Fruit fly (Drosophila melanogaster) whole organism, prepupa: ENCODE data around the gene mex1.

Source experiments
- Blimp-1 ChIP-seq: fragments of 200-800 bp; sonication (Bioruptor generic); optimal IDR thresholded peaks from 3 replicates; lab custom pipeline; 2017; ENCODE audit warnings: missing biosample characterization, missing genetic modification characterization, mild to moderate bottlenecking, moderate library complexity, missing genetic modification reagents
- CG10631 ChIP-seq: fragments of 200-800 bp; sonication (Bioruptor generic); optimal IDR thresholded peaks from 2 replicates; lab custom pipeline; 2016; ENCODE audit warnings: missing biosample characterization, missing genetic modification characterization
- CG11762 ChIP-seq: fragments of 200-800 bp; sonication (Bioruptor generic); optimal IDR thresholded peaks from 3 replicates; lab custom pipeline; 2016; ENCODE audit warnings: missing biosample characterization, missing genetic modification characterization; ENCODE audit not compliant: insufficient read depth
- CG11902 ChIP-seq: fragments of 200-800 bp; sonication (Bioruptor generic); optimal IDR thresholded peaks from 3 replicates; lab custom pipeline; 2016; ENCODE audit warnings: missing biosample characterization, missing genetic modification characterization
- CG15336 ChIP-seq: fragments of 200-800 bp; sonication (Bioruptor generic); IDR thresholded peaks from 2 replicates; pipeline ENCODE4 v1.3.6; 2022; ENCODE audit warnings: missing biosample characterization, missing genetic modification characterization
- CG31627 ChIP-seq: fragments of 200-800 bp; sonication (Bioruptor generic); optimal IDR thresholded peaks from 3 replicates; lab custom pipeline; 2016; ENCODE audit warnings: missing biosample characterization, missing genetic modification characterization
- CG32006 ChIP-seq: fragments of 200-800 bp; sonication (Bioruptor generic); optimal IDR thresholded peaks from 3 replicates; lab custom pipeline; 2017; ENCODE audit warnings: missing biosample characterization, mild to moderate bottlenecking, missing genetic modification characterization
- CG34406 ChIP-seq: fragments of 200-800 bp; sonication (Bioruptor generic); optimal IDR thresholded peaks from 3 replicates; lab custom pipeline; 2016; ENCODE audit warnings: missing biosample characterization, missing genetic modification characterization
- CG3919 ChIP-seq: fragments of 200-800 bp; sonication (Bioruptor generic); optimal IDR thresholded peaks from 3 replicates; lab custom pipeline; 2016; ENCODE audit warnings: missing biosample characterization, missing genetic modification characterization
- CG4318 ChIP-seq: fragments of 200-800 bp; sonication (Bioruptor generic); optimal IDR thresholded peaks from 3 replicates; lab custom pipeline; 2017; ENCODE audit warnings: missing biosample characterization, mild to moderate bottlenecking, missing genetic modification characterization
- CG6163 ChIP-seq: fragments of 200-800 bp; sonication (Bioruptor generic); IDR thresholded peaks from 3 replicates; pipeline ENCODE4 v1.3.6; 2022; ENCODE audit warnings: missing biosample characterization, missing genetic modification characterization
- CG6792 ChIP-seq: fragments of 200-800 bp; sonication (Bioruptor generic); optimal IDR thresholded peaks from 3 replicates; lab custom pipeline; 2016; ENCODE audit warnings: missing biosample characterization, missing genetic modification characterization
- CG6808 ChIP-seq: fragments of 200-800 bp; sonication (Bioruptor generic); optimal IDR thresholded peaks from 3 replicates; lab custom pipeline; 2017; ENCODE audit warnings: missing biosample characterization, missing genetic modification characterization, mild to moderate bottlenecking, moderate library complexity, missing genetic modification reagents
- CG6854 ChIP-seq: fragments of 200-800 bp; sonication (Bioruptor generic); optimal IDR thresholded peaks from 2 replicates; lab custom pipeline; 2017; ENCODE audit warnings: missing biosample characterization, mild to moderate bottlenecking, missing genetic modification characterization
- CG7368 ChIP-seq: fragments of 200-800 bp; sonication (Bioruptor generic); optimal IDR thresholded peaks from 3 replicates; lab custom pipeline; 2016; ENCODE audit warnings: missing biosample characterization, missing genetic modification characterization
- CG8119 ChIP-seq: fragments of 200-800 bp; sonication (Bioruptor generic); IDR thresholded peaks from 3 replicates; pipeline ENCODE4 v1.3.6; 2022; ENCODE audit warnings: missing biosample characterization, missing genetic modification characterization
- CG8319 ChIP-seq: fragments of 200-800 bp; sonication (Bioruptor generic); optimal IDR thresholded peaks from 3 replicates; lab custom pipeline; 2016; ENCODE audit warnings: missing biosample characterization, missing genetic modification characterization
- Eip75B ChIP-seq: fragments of 200-800 bp; sonication (Bioruptor generic); optimal IDR thresholded peaks from 3 replicates; lab custom pipeline; 2016; ENCODE audit warnings: missing biosample characterization, missing genetic modification characterization
- Eip78C ChIP-seq: fragments of 200-800 bp; sonication (Bioruptor generic); peaks from one replicate; lab custom pipeline; 2016; ENCODE audit warnings: missing biosample characterization, missing genetic modification characterization
- Eip93F ChIP-seq: fragments of 200-800 bp; sonication (Bioruptor generic); optimal IDR thresholded peaks from 2 replicates; lab custom pipeline; 2016; ENCODE audit warnings: missing biosample characterization, mild to moderate bottlenecking, missing genetic modification characterization
- Ets96B ChIP-seq: fragments of 200-800 bp; optimal IDR thresholded peaks from 2 replicates; lab custom pipeline; 2019; ENCODE audit warnings: missing biosample characterization, mild to moderate bottlenecking, missing genetic modification characterization, moderate library complexity
- Hr38 ChIP-seq: sonication (Bioruptor generic); optimal IDR thresholded peaks from 2 replicates; lab custom pipeline; 2016; ENCODE audit warnings: missing biosample characterization, missing genetic modification characterization
- Hr39 ChIP-seq: fragments of 200-800 bp; sonication (Bioruptor generic); optimal IDR thresholded peaks from 2 replicates; lab custom pipeline; 2016; ENCODE audit warnings: missing biosample characterization, missing genetic modification characterization
- Hr4 ChIP-seq: fragments of 200-800 bp; sonication (Bioruptor generic); optimal IDR thresholded peaks from 3 replicates; lab custom pipeline; 2016; ENCODE audit warnings: missing biosample characterization, missing genetic modification characterization
- Met ChIP-seq: fragments of 200-800 bp; sonication (Bioruptor generic); optimal IDR thresholded peaks from 3 replicates; lab custom pipeline; 2016; ENCODE audit warnings: missing biosample characterization, missing genetic modification characterization
- Smox ChIP-seq: fragments of 200-800 bp; sonication (Bioruptor generic); optimal IDR thresholded peaks from 3 replicates; lab custom pipeline; 2016; ENCODE audit warnings: missing biosample characterization, missing genetic modification characterization
- Sox14 ChIP-seq: fragments of 200-800 bp; sonication (Bioruptor generic); optimal IDR thresholded peaks from 3 replicates; lab custom pipeline; 2016; ENCODE audit warnings: missing biosample characterization, missing genetic modification characterization
- Sox15 ChIP-seq: fragments of 200-800 bp; sonication (Bioruptor generic); optimal IDR thresholded peaks from 3 replicates; lab custom pipeline; 2016; ENCODE audit warnings: missing biosample characterization, missing genetic modification characterization
- achi ChIP-seq: fragments of 200-800 bp; sonication (Bioruptor generic); optimal IDR thresholded peaks from 3 replicates; lab custom pipeline; 2016; ENCODE audit warnings: missing biosample characterization, missing genetic modification characterization
- acj6 ChIP-seq: fragments of 200-800 bp; sonication (Bioruptor generic); optimal IDR thresholded peaks from 3 replicates; lab custom pipeline; 2016; ENCODE audit warnings: missing biosample characterization, missing genetic modification characterization
- cyc ChIP-seq: fragments of 200-800 bp; sonication (Bioruptor generic); optimal IDR thresholded peaks from 3 replicates; lab custom pipeline; 2016; ENCODE audit warnings: missing biosample characterization, missing genetic modification characterization
- dac ChIP-seq: fragments of 200-800 bp; sonication (Bioruptor generic); optimal IDR thresholded peaks from 2 replicates; lab custom pipeline; 2017; ENCODE audit warnings: missing biosample characterization, mild to moderate bottlenecking, missing genetic modification characterization
- dsx ChIP-seq: fragments of 200-800 bp; optimal IDR thresholded peaks from 3 replicates; lab custom pipeline; 2019; ENCODE audit warnings: missing biosample characterization, mild to moderate bottlenecking, missing genetic modification characterization, moderate library complexity; ENCODE audit not compliant: poor library complexity, severe bottlenecking
- esn ChIP-seq: fragments of 200-800 bp; sonication (Bioruptor generic); optimal IDR thresholded peaks from 2 replicates; lab custom pipeline; 2016; ENCODE audit warnings: missing biosample characterization, mild to moderate bottlenecking, missing genetic modification characterization, moderate library complexity
- fd59A ChIP-seq: fragments of 200-800 bp; sonication (Bioruptor generic); optimal IDR thresholded peaks from 2 replicates; lab custom pipeline; 2017; ENCODE audit warnings: missing biosample characterization, mild to moderate bottlenecking, missing genetic modification characterization, missing genetic modification reagents
- fd85E ChIP-seq: fragments of 200-800 bp; sonication (Bioruptor generic); optimal IDR thresholded peaks from 3 replicates; lab custom pipeline; 2016; ENCODE audit warnings: missing biosample characterization, missing genetic modification characterization
- fkh ChIP-seq: fragments of 200-800 bp; sonication (Bioruptor generic); optimal IDR thresholded peaks from 3 replicates; lab custom pipeline; 2017; ENCODE audit warnings: missing biosample characterization, mild to moderate bottlenecking, missing genetic modification characterization, moderate library complexity
- net ChIP-seq: fragments of 200-800 bp; sonication (Bioruptor generic); optimal IDR thresholded peaks from 3 replicates; lab custom pipeline; 2016; ENCODE audit warnings: missing biosample characterization, missing genetic modification characterization
- pdm3 ChIP-seq: fragments of 200-800 bp; sonication (Bioruptor generic); optimal IDR thresholded peaks from 3 replicates; lab custom pipeline; 2016; ENCODE audit warnings: missing biosample characterization, missing genetic modification characterization
- salr ChIP-seq, 2 experiments: fragments of 200-800 bp; sonication (Bioruptor generic); optimal IDR thresholded peaks; 3 replicates each; lab custom pipeline; 2016 to 2018; ENCODE audit warnings: missing biosample characterization in 2 of 2, missing genetic modification characterization in 2 of 2, mild to moderate bottlenecking in 1 of 2
- spab ChIP-seq: fragments of 200-800 bp; sonication (Bioruptor generic); optimal IDR thresholded peaks from 2 replicates; lab custom pipeline; 2017; ENCODE audit warnings: missing biosample characterization, mild to moderate bottlenecking, missing genetic modification characterization, missing genetic modification reagents
- ss ChIP-seq, 2 experiments: fragments of 200-800 bp; sonication (Bioruptor generic); optimal IDR thresholded peaks; 2 replicates in 1 of 2; 3 replicates in 1 of 2; lab custom pipeline; 2017 to 2018; ENCODE audit warnings: mild to moderate bottlenecking in 2 of 2, missing biosample characterization in 2 of 2, missing genetic modification characterization in 2 of 2, moderate library complexity in 1 of 2
- svp ChIP-seq: fragments of 200-800 bp; sonication (Bioruptor generic); peaks from one replicate; lab custom pipeline; 2016; ENCODE audit warnings: missing biosample characterization, missing genetic modification characterization
- vri ChIP-seq: fragments of 200-800 bp; sonication (Bioruptor generic); optimal IDR thresholded peaks from 3 replicates; lab custom pipeline; 2016; ENCODE audit warnings: missing biosample characterization, mild to moderate bottlenecking, missing genetic modification characterization

Gene mex1

DNA sequence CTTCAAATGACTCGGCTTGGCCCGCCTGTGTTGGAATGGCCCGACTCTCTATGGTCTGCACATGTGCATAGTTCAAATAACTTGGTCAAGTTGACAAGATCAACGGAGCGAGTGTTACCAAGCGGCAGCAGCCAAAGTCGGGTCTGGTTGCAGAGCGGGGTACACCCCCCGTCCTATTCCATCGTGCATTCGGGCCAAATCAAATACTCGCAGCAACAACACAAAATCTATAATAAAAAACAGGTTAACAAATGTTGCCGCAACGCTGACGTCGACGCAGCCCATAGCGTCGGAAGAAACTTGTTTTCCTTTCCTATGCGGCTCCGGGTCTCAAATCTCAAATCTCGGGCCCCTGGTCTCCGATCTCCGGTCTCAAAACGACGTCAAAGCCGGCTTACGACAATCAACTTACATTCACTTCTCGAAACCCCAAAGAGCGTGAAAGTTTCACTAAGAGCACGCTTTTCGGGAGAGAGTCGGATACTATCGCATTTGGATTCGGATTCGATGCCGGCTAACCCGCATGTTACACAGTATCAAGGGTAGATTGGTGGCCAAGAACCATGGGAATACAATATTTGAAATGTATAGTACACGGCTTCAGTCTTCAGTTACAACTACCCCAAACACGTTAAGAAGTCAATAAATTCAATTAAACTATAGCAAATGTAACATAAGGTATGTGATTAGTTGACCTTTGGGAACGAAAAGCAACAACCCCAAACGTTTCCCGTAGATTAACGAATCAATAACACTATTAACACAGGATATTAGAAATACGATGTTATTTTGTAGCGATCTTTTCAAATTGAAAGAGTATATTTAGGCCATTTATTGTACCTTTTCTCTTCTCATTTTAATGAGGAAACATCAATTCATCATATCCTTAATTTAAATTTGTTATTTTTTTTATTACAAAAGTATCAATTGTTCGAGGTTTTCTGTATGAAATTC is 15.2 kb upstream of the mex1 start (continued):
- TF ChIP-seq CG31627 (GFP tag; lab: Kevin White, UChicago) = peak; percentile 79
- TF ChIP-seq net (GFP tag; lab: Kevin White, UChicago) = peak; percentile 79
- TF ChIP-seq CG10631 (GFP tag; lab: Kevin White, UChicago) = peak; percentile 80
- TF ChIP-seq CG8119 = 0 out of 3 replicates have a peak, but pooled peaks have one; percentile 37
- TF ChIP-seq Eip78C (GFP tag; lab: Kevin White, UChicago) = peak; percentile 95
- peak; percentile 93 for TF ChIP-seq svp (GFP tag; lab: Kevin White, UChicago)
- TF ChIP-seq CG4318 (GFP tag; lab: Kevin White, UChicago) = peak; percentile 60
- TF ChIP-seq Hr39 (GFP tag; lab: Kevin White, UChicago) = peak; percentile 81
- peak; percentile 77 for TF ChIP-seq Sox14 (GFP tag; lab: Kevin White, UChicago)
- TF ChIP-seq Blimp-1 (GFP tag; lab: Kevin White, UChicago) = peak; percentile 34
- peak; percentile 70 for TF ChIP-seq dac (GFP tag; lab: Kevin White, UChicago)
- TF ChIP-seq achi (GFP tag; lab: Kevin White, UChicago) = peak; percentile 67
- peak; percentile 77 for TF ChIP-seq cyc (GFP tag; lab: Kevin White, UChicago)
- TF ChIP-seq esn (GFP tag; lab: Kevin White, UChicago) = peak; percentile 87
- no peak for TF ChIP-seq fd85E (GFP tag; lab: Kevin White, UChicago)
- peak; percentile 75 for TF ChIP-seq Met (GFP tag; lab: Kevin White, UChicago)
- TF ChIP-seq Smox (GFP tag; lab: Kevin White, UChicago) = peak; percentile 80
- peak; percentile 32 for TF ChIP-seq CG11902
- TF ChIP-seq fkh (GFP tag; lab: Kevin White, UChicago) = peak; percentile 23
- TF ChIP-seq CG6163 (GFP tag; lab: Robert Waterston, UW) = peak; percentile 8; the same call in 1 of the 3 replicates
- peak; percentile 90 for TF ChIP-seq CG32006 (GFP tag; lab: Kevin White, UChicago)
- TF ChIP-seq CG8319 (GFP tag; lab: Kevin White, UChicago) = peak; percentile 44
- TF ChIP-seq CG7368 (GFP tag; lab: Kevin White, UChicago) = peak; percentile 44
- peak; percentile 78 for TF ChIP-seq CG6808 (GFP tag; lab: Kevin White, UChicago)
- TF ChIP-seq spab (GFP tag; lab: Kevin White, UChicago) = peak; percentile 70
- peak; percentile 57 to 75 for TF ChIP-seq ss (GFP tag; optimal IDR thresholded peaks at IDR 0.05; lab: Kevin White, UChicago)
- TF ChIP-seq Ets96B (tag; lab: Kevin White, UChicago) = peak; percentile 62
- peak; percentile 71 for TF ChIP-seq CG6792 (GFP tag; lab: Kevin White, UChicago)
- no peak for TF ChIP-seq CG6854 (GFP tag; lab: Kevin White, UChicago)

DNA sequence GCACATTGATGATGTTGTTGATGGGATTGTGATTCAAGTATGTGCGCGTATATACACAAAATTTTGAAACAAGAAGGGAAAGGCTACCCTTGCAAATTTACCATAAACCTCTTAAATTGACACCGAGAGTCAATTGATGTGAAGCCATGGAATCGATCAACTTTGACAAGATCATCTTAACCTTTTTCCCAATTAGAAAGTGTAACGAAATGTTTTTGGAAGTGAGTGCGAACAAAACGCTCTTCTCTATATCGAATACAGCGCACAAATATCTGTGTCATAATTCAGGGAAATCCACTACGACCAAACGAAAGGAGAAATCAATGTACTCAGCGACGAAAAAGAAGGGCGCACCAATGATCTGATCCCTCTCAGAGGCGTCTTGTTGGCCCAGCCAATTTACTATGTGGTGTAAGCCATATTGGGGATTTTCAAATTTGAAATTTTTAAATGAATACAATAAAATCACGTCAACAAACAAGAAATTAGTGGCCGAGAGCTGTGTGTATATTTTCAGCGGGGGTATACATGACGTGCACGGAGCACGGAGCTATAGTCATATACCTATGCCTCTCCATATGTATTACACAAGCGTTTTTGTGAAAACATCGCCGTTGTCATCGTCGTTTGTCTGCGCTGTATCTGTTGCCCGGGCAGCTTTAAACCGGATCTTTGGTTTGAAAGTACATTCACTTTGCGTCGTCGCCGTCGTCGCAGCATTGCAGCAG is 14.2 kb upstream of the mex1 start:
- TF ChIP-seq esn (GFP tag; lab: Kevin White, UChicago) (peak; percentile 87), salr (GFP tag; optimal IDR thresholded peaks at IDR 0.05; lab: Kevin White, UChicago) (peak; percentile 25 to 31), CG7368 (GFP tag; lab: Kevin White, UChicago) (peak; percentile 73), CG32006 (GFP tag; lab: Kevin White, UChicago) (peak; percentile 69), CG6854 (GFP tag; lab: Kevin White, UChicago) (peak; percentile 16), Hr38 (GFP tag; lab: Kevin White, UChicago) (no peak), pdm3 (GFP tag; lab: Kevin White, UChicago) (peak; percentile 78), CG3919 (peak; percentile 68), CG34406 (peak; percentile 53), CG6808 (GFP tag; lab: Kevin White, UChicago) (peak; percentile 70), Hr4 (GFP tag; lab: Kevin White, UChicago) (peak; percentile 72), vri (peak; percentile 82), acj6 (peak; percentile 64), fd59A (GFP tag; lab: Kevin White, UChicago) (peak; percentile 72), dsx (peak; percentile 54), CG31627 (GFP tag; lab: Kevin White, UChicago) (peak; percentile 86), CG6792 (GFP tag; lab: Kevin White, UChicago) (peak; percentile 69), CG6163 (GFP tag; lab: Robert Waterston, UW) (peak; percentile 58), CG8319 (GFP tag; lab: Kevin White, UChicago) (peak; percentile 33), Smox (GFP tag; lab: Kevin White, UChicago) (peak; percentile 78), Sox15 (peak; percentile 40), Eip75B (GFP tag; lab: Kevin White, UChicago) (peak; percentile 82), CG11762 (peak; percentile 35), CG15336 (GFP tag; lab: Robert Waterston, UW) (peak; percentile 74), Eip93F (GFP tag; lab: Kevin White, UChicago) (no peak)
